Worm (Caenorhabditis elegans) whole organism, midembryonic: Measurements from ENCODE around the gene C43F9.5.

Experiments
- T22C8.4 ChIP-seq: fragments of 200-800 bp; sonication (Bioruptor generic); IDR thresholded peaks from 2 replicates; pipeline ENCODE4 v1.3.6; 2022; ENCODE audit warnings: missing genetic modification characterization, missing compliant biosample characterization
- cog-1 ChIP-seq: sonication (generic microtip); optimal IDR thresholded peaks from 2 replicates; lab custom pipeline; 2016; ENCODE audit warnings: missing genetic modification characterization, missing compliant biosample characterization
- flt-1 ChIP-seq: fragments of 200-800 bp; sonication (Bioruptor generic); IDR thresholded peaks from 2 replicates; pipeline ENCODE4 v1.3.6; 2022; ENCODE audit warnings: missing genetic modification characterization, missing compliant biosample characterization
- klf-2 ChIP-seq: fragments of 200-800 bp; sonication (Bioruptor generic); conservative IDR thresholded peaks from 2 replicates; pipeline ENCODE4 v1.3.6; 2022; ENCODE audit warnings: missing genetic modification reagents, missing genetic modification characterization, missing compliant biosample characterization
- med-1 ChIP-seq: sonication (generic microtip); optimal IDR thresholded peaks from 2 replicates; lab custom pipeline; 2017; ENCODE audit warnings: missing genetic modification characterization, mild to moderate bottlenecking, missing compliant biosample characterization, antibody characterized with exemption, missing genetic modification reagents; ENCODE audit not compliant: insufficient read depth
- ref-1 ChIP-seq: fragments of 200-800 bp; sonication (Bioruptor generic); conservative IDR thresholded peaks from 2 replicates; pipeline ENCODE4 v1.3.6; 2022; ENCODE audit warnings: missing genetic modification reagents, missing genetic modification characterization, missing compliant biosample characterization
- tab-1 ChIP-seq: fragments of 200-800 bp; sonication (Bioruptor generic); IDR thresholded peaks from 2 replicates; pipeline ENCODE4 v1.3.6; 2022; ENCODE audit warnings: missing genetic modification characterization, missing compliant biosample characterization
- ztf-23 ChIP-seq: fragments of 200-800 bp; sonication (Bioruptor generic); IDR thresholded peaks from 2 replicates; pipeline ENCODE4 v1.3.6; 2022; ENCODE audit warnings: missing genetic modification reagents, missing genetic modification characterization, missing compliant biosample characterization
- ztf-29 ChIP-seq: fragments of 200-800 bp; sonication (Bioruptor generic); IDR thresholded peaks from 2 replicates; pipeline ENCODE4 v1.3.6; 2022; ENCODE audit warnings: missing genetic modification reagents, missing genetic modification characterization, missing compliant biosample characterization

C43F9.5 gene

ce11 chrIV:10542283-10542682 lies 48.3 kb downstream of the C43F9.5 start:
- TF ChIP-seq ref-1 (no peak), ztf-29 (GFP tag; lab: Robert Waterston, UW) (no peak), ztf-23 (GFP tag; lab: Robert Waterston, UW) (no peak), T22C8.4 (GFP tag; lab: Robert Waterston, UW) (no peak), tab-1 (GFP tag; lab: Robert Waterston, UW) (no peak), med-1 (GFP tag; lab: Kevin White, UChicago) (no peak), klf-2 (GFP tag; lab: Robert Waterston, UW) (no peak), flt-1 (GFP tag; lab: Robert Waterston, UW) (no peak), cog-1 (no peak)
